Worm (Caenorhabditis elegans) whole organism, mixed stage, embryonic: ENCODE results near the gene K02D10.2.

Experiments used
- M03D4.4 ChIP-seq: sonication (generic microtip); optimal IDR thresholded peaks from 2 replicates; lab custom pipeline; 2017; ENCODE audit warnings: mild to moderate bottlenecking, missing genetic modification characterization, missing compliant biosample characterization
- bed-3 ChIP-seq: fragments of 200-800 bp; sonication (Bioruptor generic); optimal IDR thresholded peaks from 3 replicates; lab custom pipeline; 2018; ENCODE audit warnings: mild to moderate bottlenecking, missing genetic modification characterization, moderate library complexity, missing compliant biosample characterization
- blmp-1 ChIP-seq: fragments of 150-350 bp; optimal IDR thresholded peaks from 2 replicates; lab custom pipeline; 2014; ENCODE audit warnings: missing biosample characterization, missing genetic modification characterization
- ceh-39 ChIP-seq: fragments of 150-350 bp; optimal IDR thresholded peaks from 2 replicates; lab custom pipeline; 2014; ENCODE audit warnings: missing biosample characterization, missing genetic modification characterization
- ceh-43 ChIP-seq: fragments of 200-800 bp; sonication (Bioruptor generic); optimal IDR thresholded peaks from 2 replicates; lab custom pipeline; 2018; ENCODE audit warnings: mild to moderate bottlenecking, missing genetic modification characterization, moderate library complexity, missing compliant biosample characterization
- ceh-83 ChIP-seq: fragments of 200-800 bp; sonication (Bioruptor generic); optimal IDR thresholded peaks from 2 replicates; lab custom pipeline; 2018; ENCODE audit warnings: mild to moderate bottlenecking, missing genetic modification characterization, missing compliant biosample characterization
- ces-1 ChIP-seq: fragments of 150-350 bp; optimal IDR thresholded peaks from 2 replicates; lab custom pipeline; 2014; ENCODE audit warnings: missing biosample characterization, missing genetic modification reagents, missing genetic modification characterization
- cnd-1 ChIP-seq: fragments of 200-800 bp; sonication (Bioruptor generic); optimal IDR thresholded peaks from 2 replicates; lab custom pipeline; 2018; ENCODE audit warnings: mild to moderate bottlenecking, missing genetic modification characterization, missing compliant biosample characterization
- elt-1 ChIP-seq: sonication (generic microtip); optimal IDR thresholded peaks from 2 replicates; lab custom pipeline; 2017; ENCODE audit warnings: missing genetic modification characterization, mild to moderate bottlenecking, missing compliant biosample characterization, antibody characterized with exemption, moderate library complexity, borderline replicate concordance; ENCODE audit not compliant: insufficient read depth
- flh-1 ChIP-seq: fragments of 200-800 bp; sonication (Bioruptor generic); optimal IDR thresholded peaks from 2 replicates; lab custom pipeline; 2018; ENCODE audit warnings: mild to moderate bottlenecking, missing genetic modification characterization, moderate library complexity, missing compliant biosample characterization
- ham-2 ChIP-seq: fragments of 200-800 bp; sonication (Bioruptor generic); optimal IDR thresholded peaks from 2 replicates; lab custom pipeline; 2018; ENCODE audit warnings: mild to moderate bottlenecking, missing genetic modification characterization, missing compliant biosample characterization
- hlh-1 ChIP-seq: fragments of 150-350 bp; optimal IDR thresholded peaks from 2 replicates; lab custom pipeline; 2014; ENCODE audit warnings: missing biosample characterization, missing genetic modification reagents, missing genetic modification characterization
- lin-13 ChIP-seq: fragments of 150-350 bp; optimal IDR thresholded peaks from 2 replicates; lab custom pipeline; 2014; ENCODE audit warnings: missing biosample characterization, missing genetic modification characterization
- lin-32 ChIP-seq: fragments of 200-800 bp; sonication (Bioruptor generic); optimal IDR thresholded peaks from 2 replicates; lab custom pipeline; 2018; ENCODE audit warnings: mild to moderate bottlenecking, missing genetic modification characterization, missing compliant biosample characterization
- mab-5 ChIP-seq: fragments of 150-350 bp; optimal IDR thresholded peaks from 2 replicates; lab custom pipeline; 2014; ENCODE audit warnings: missing biosample characterization, missing genetic modification characterization
- mls-2 ChIP-seq: sonication (generic microtip); optimal IDR thresholded peaks from 2 replicates; lab custom pipeline; 2016; ENCODE audit warnings: mild to moderate bottlenecking, missing genetic modification characterization, moderate library complexity, missing compliant biosample characterization
- nhr-2 ChIP-seq: fragments of 150-350 bp; optimal IDR thresholded peaks from 2 replicates; lab custom pipeline; 2014; ENCODE audit warnings: missing biosample characterization, missing genetic modification characterization
- nhr-237 ChIP-seq: fragments of 150-350 bp; optimal IDR thresholded peaks from 2 replicates; lab custom pipeline; 2014; ENCODE audit warnings: missing biosample characterization, missing genetic modification characterization
- nhr-28 ChIP-seq: fragments of 150-350 bp; optimal IDR thresholded peaks from 2 replicates; lab custom pipeline; 2014; ENCODE audit warnings: missing biosample characterization, missing genetic modification characterization
- pha-4 ChIP-seq: fragments of 150-350 bp; optimal IDR thresholded peaks from 2 replicates; lab custom pipeline; 2018; ENCODE audit warnings: missing biosample characterization, missing genetic modification reagents, missing genetic modification characterization
- sem-2 ChIP-seq: fragments of 200-800 bp; sonication (Bioruptor generic); optimal IDR thresholded peaks from 2 replicates; lab custom pipeline; 2018; ENCODE audit warnings: mild to moderate bottlenecking, missing genetic modification characterization, missing compliant biosample characterization
- snpc-4 ChIP-seq: fragments of 150-350 bp; optimal IDR thresholded peaks from 2 replicates; lab custom pipeline; 2014; ENCODE audit warnings: missing biosample characterization, missing genetic modification characterization
- sptf-1 ChIP-seq: sonication (generic microtip); optimal IDR thresholded peaks from 2 replicates; lab custom pipeline; 2017; ENCODE audit warnings: mild to moderate bottlenecking, missing genetic modification characterization, moderate library complexity, missing compliant biosample characterization
- tbx-8 ChIP-seq: fragments of 200-800 bp; sonication (Bioruptor generic); optimal IDR thresholded peaks from 2 replicates; lab custom pipeline; 2018; ENCODE audit warnings: mild to moderate bottlenecking, missing genetic modification characterization, moderate library complexity, missing compliant biosample characterization
- unc-39 ChIP-seq: fragments of 150-350 bp; optimal IDR thresholded peaks from 2 replicates; lab custom pipeline; 2014; ENCODE audit warnings: missing biosample characterization, missing genetic modification characterization
- unc-62 ChIP-seq: fragments of 150-350 bp; optimal IDR thresholded peaks from 2 replicates; lab custom pipeline; 2014; ENCODE audit warnings: missing biosample characterization, missing genetic modification reagents, missing genetic modification characterization
- zip-8 ChIP-seq: fragments of 150-350 bp; optimal IDR thresholded peaks from 2 replicates; lab custom pipeline; 2014; ENCODE audit warnings: missing biosample characterization, missing genetic modification characterization
- ztf-11 ChIP-seq: fragments of 150-350 bp; optimal IDR thresholded peaks from 2 replicates; lab custom pipeline; 2014; ENCODE audit warnings: missing biosample characterization, missing genetic modification characterization

K02D10.2 gene

DNA sequence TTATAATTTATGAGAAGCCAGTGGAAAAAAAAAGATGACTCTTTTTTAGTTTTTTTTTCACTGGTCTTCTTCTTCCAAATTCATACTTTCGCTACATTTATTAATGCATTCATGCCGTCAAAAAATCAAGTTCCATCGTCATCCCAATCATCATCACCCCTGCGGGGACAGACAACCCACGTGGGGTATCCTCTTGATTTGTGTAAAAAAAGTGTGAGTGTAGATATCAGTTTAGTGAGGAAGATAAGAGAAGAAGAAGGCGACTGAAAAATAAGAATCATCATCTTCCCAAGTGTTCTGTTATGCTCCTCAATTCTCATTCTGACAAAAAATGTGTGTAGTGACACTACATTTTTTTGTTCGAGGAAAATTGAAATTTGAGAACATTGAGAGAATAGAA is 39.1 kb downstream of the K02D10.2 start:
- no peak for TF ChIP-seq ztf-11 (tag; lab: Kevin White, UChicago)
- no peak for TF ChIP-seq zip-8 (tag; lab: Kevin White, UChicago)
- no peak for TF ChIP-seq ces-1 (GFP tag; lab: Kevin White, UChicago)
- no peak for TF ChIP-seq ceh-43 (GFP tag; lab: Kevin White, UChicago)
- TF ChIP-seq nhr-28 (tag; lab: Kevin White, UChicago), result no peak
- no peak for TF ChIP-seq lin-13 (tag; lab: Kevin White, UChicago)
- TF ChIP-seq nhr-237, result no peak
- TF ChIP-seq tbx-8 (GFP tag; lab: Kevin White, UChicago), result no peak
- no peak for TF ChIP-seq flh-1 (GFP tag; lab: Kevin White, UChicago)
- TF ChIP-seq mls-2, result no peak

DNA sequence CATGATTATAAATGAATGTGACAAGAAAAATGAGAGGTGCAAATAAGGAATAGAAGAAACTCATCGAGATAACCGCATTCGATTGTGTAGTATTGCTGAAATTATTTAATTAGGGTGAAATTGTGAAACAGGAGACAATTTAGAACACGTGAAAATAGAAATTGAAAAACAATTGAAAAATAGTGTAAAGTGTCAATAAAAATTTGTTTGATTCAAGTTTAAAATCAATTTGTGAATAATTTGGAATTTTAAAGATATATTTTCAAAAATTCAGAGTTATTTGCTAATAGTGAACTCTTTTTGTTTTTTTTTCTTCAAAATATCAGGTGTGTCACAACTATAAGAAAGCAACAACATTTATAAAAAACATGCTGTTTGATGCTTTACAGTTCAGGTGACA is 39.8 kb downstream of the K02D10.2 start, which contains the start of gene ZK370.4:
Gene ZK370.4 (minus strand): TSS at position 101 of the 400 bp plus-strand sequence.
- TF ChIP-seq unc-62 (GFP tag; lab: Kevin White, UChicago) (no peak), pha-4 (tag; lab: Kevin White, UChicago) (no peak), mab-5 (no peak), ceh-83 (GFP tag; lab: Kevin White, UChicago) (no peak), hlh-1 (no peak), cnd-1 (tag; lab: Kevin White, UChicago) (no peak), ztf-11 (tag; lab: Kevin White, UChicago) (no peak), elt-1 (tag; lab: Kevin White, UChicago) (no peak), ham-2 (GFP tag; lab: Kevin White, UChicago) (no peak), ceh-39 (tag; lab: Kevin White, UChicago) (no peak), sptf-1 (tag; lab: Kevin White, UChicago) (no peak), snpc-4 (tag; lab: Kevin White, UChicago) (no peak), flh-1 (GFP tag; lab: Kevin White, UChicago) (no peak), lin-32 (GFP tag; lab: Kevin White, UChicago) (no peak), ceh-43 (GFP tag; lab: Kevin White, UChicago) (no peak)

ce11 chrIII:8726019-8726894 is 44.8 kb downstream of the K02D10.2 start:
- TF ChIP-seq sem-2 (GFP tag; lab: Kevin White, UChicago) (no peak), ceh-83 (GFP tag; lab: Kevin White, UChicago) (no peak), tbx-8 (GFP tag; lab: Kevin White, UChicago) (no peak), hlh-1 (no peak)

- TF ChIP-seq unc-39 (tag; lab: Kevin White, UChicago) (no peak), ztf-11 (tag; lab: Kevin White, UChicago) (no peak), mab-5 (no peak), tbx-8 (GFP tag; lab: Kevin White, UChicago) (no peak), nhr-2 (tag; lab: Kevin White, UChicago) (no peak), bed-3 (no peak), sem-2 (GFP tag; lab: Kevin White, UChicago) (no peak), ham-2 (GFP tag; lab: Kevin White, UChicago) (no peak), hlh-1 (no peak), nhr-28 (tag; lab: Kevin White, UChicago) (no peak), pha-4 (tag; lab: Kevin White, UChicago) (no peak), cnd-1 (tag; lab: Kevin White, UChicago) (no peak), mls-2 (no peak), ceh-43 (GFP tag; lab: Kevin White, UChicago) (no peak), blmp-1 (tag; lab: Kevin White, UChicago) (no peak), zip-8 (tag; lab: Kevin White, UChicago) (no peak), M03D4.4 (tag; lab: Kevin White, UChicago) (no peak), elt-1 (tag; lab: Kevin White, UChicago) (no peak)
These were observed 45.8 kb downstream of the K02D10.2 start for ce11 chrIII:8725224-8725623.
